Worm (Caenorhabditis elegans) whole organism, late embryonic: ENCODE data around the gene ucr-1.

ENCODE experiments used
- C08G9.2 ChIP-seq: sonication (generic microtip); optimal IDR thresholded peaks from 2 replicates; lab custom pipeline; 2016; ENCODE audit warnings: mild to moderate bottlenecking, missing genetic modification characterization, moderate library complexity, missing compliant biosample characterization
- F13H6.1 ChIP-seq: sonication (generic microtip); optimal IDR thresholded peaks from 2 replicates; lab custom pipeline; 2016; ENCODE audit warnings: missing genetic modification characterization, missing compliant biosample characterization
- K09A11.1 ChIP-seq: sonication (generic microtip); optimal IDR thresholded peaks from 2 replicates; lab custom pipeline; 2017; ENCODE audit warnings: antibody characterized with exemption, mild to moderate bottlenecking, missing genetic modification characterization, missing compliant biosample characterization; ENCODE audit not compliant: insufficient read depth
- T23F11.4 ChIP-seq: fragments of 200-800 bp; sonication (Bioruptor generic); optimal IDR thresholded peaks from 2 replicates; lab custom pipeline; 2018; ENCODE audit warnings: mild to moderate bottlenecking, missing genetic modification characterization, missing compliant biosample characterization
- Y22D7AL.16 ChIP-seq: sonication (generic microtip); optimal IDR thresholded peaks from 2 replicates; lab custom pipeline; 2016; ENCODE audit warnings: missing genetic modification characterization, missing compliant biosample characterization
- ahr-1 ChIP-seq: sonication (generic microtip); optimal IDR thresholded peaks from 2 replicates; lab custom pipeline; 2016; ENCODE audit warnings: missing genetic modification characterization, missing compliant biosample characterization
- ceh-14 ChIP-seq: sonication (generic microtip); optimal IDR thresholded peaks from 2 replicates; lab custom pipeline; 2016; ENCODE audit warnings: missing genotype, missing genetic modification characterization, missing compliant biosample characterization
- ceh-18 ChIP-seq: sonication (generic microtip); optimal IDR thresholded peaks from 2 replicates; lab custom pipeline; 2016; ENCODE audit warnings: missing genetic modification characterization, missing compliant biosample characterization
- ceh-19 ChIP-seq: fragments of 200-800 bp; sonication (Bioruptor generic); optimal IDR thresholded peaks from 2 replicates; lab custom pipeline; 2018; ENCODE audit warnings: mild to moderate bottlenecking, missing genetic modification characterization, missing compliant biosample characterization
- ceh-2 ChIP-seq: sonication (generic microtip); optimal IDR thresholded peaks from 2 replicates; lab custom pipeline; 2016; ENCODE audit warnings: missing genotype, missing genetic modification characterization, missing compliant biosample characterization
- ceh-24 ChIP-seq: sonication (generic microtip); optimal IDR thresholded peaks from 2 replicates; lab custom pipeline; 2016; ENCODE audit warnings: mild to moderate bottlenecking, missing genetic modification characterization, missing compliant biosample characterization
- ceh-34 ChIP-seq: sonication (generic microtip); optimal IDR thresholded peaks from 2 replicates; lab custom pipeline; 2016; ENCODE audit warnings: mild to moderate bottlenecking, missing genetic modification characterization, missing compliant biosample characterization
- ceh-45 ChIP-seq: fragments of 200-800 bp; sonication (Bioruptor generic); IDR thresholded peaks from 2 replicates; pipeline ENCODE4 v1.3.6; 2022; ENCODE audit warnings: missing genetic modification reagents, missing genetic modification characterization, missing compliant biosample characterization
- dmd-4 ChIP-seq: sonication (generic microtip); optimal IDR thresholded peaks from 2 replicates; lab custom pipeline; 2016; ENCODE audit warnings: borderline replicate concordance, missing genetic modification characterization, missing compliant biosample characterization
- elt-2 ChIP-seq: sonication (generic microtip); optimal IDR thresholded peaks from 2 replicates; lab custom pipeline; 2016; ENCODE audit warnings: missing genetic modification reagents, missing genetic modification characterization, missing compliant biosample characterization
- ets-4 ChIP-seq: sonication (generic microtip); optimal IDR thresholded peaks from 2 replicates; lab custom pipeline; 2016; ENCODE audit warnings: missing genetic modification characterization, missing compliant biosample characterization
- eyg-1 ChIP-seq: sonication (generic microtip); optimal IDR thresholded peaks from 2 replicates; lab custom pipeline; 2016; ENCODE audit warnings: missing genotype, missing genetic modification characterization, missing compliant biosample characterization
- fkh-10 ChIP-seq: fragments of 150-350 bp; optimal IDR thresholded peaks from 2 replicates; lab custom pipeline; 2014; ENCODE audit warnings: missing biosample characterization, missing genetic modification reagents, missing genetic modification characterization
- fkh-6 ChIP-seq: sonication (generic microtip); optimal IDR thresholded peaks from 2 replicates; lab custom pipeline; 2016; ENCODE audit warnings: missing genetic modification characterization, missing compliant biosample characterization
- gmeb-2 ChIP-seq: sonication (generic microtip); optimal IDR thresholded peaks from 2 replicates; lab custom pipeline; 2016; ENCODE audit warnings: missing genetic modification characterization, inconsistent platforms, missing compliant biosample characterization
- hlh-13 ChIP-seq: fragments of 200-800 bp; sonication (Bioruptor generic); optimal IDR thresholded peaks from 2 replicates; lab custom pipeline; 2018; ENCODE audit warnings: mild to moderate bottlenecking, missing genetic modification characterization, missing compliant biosample characterization
- hlh-15 ChIP-seq: sonication (generic microtip); optimal IDR thresholded peaks from 2 replicates; lab custom pipeline; 2016; ENCODE audit warnings: missing genetic modification characterization, missing compliant biosample characterization
- hlh-8 ChIP-seq: sonication (generic microtip); optimal IDR thresholded peaks from 2 replicates; lab custom pipeline; 2016; ENCODE audit warnings: missing genotype, missing genetic modification characterization, missing compliant biosample characterization
- mec-3 ChIP-seq: sonication (generic microtip); optimal IDR thresholded peaks from 2 replicates; lab custom pipeline; 2016; ENCODE audit warnings: borderline replicate concordance, missing genetic modification characterization, missing compliant biosample characterization
- nfya-1 ChIP-seq: sonication (generic microtip); optimal IDR thresholded peaks from 2 replicates; lab custom pipeline; 2017; ENCODE audit warnings: missing genetic modification characterization, mild to moderate bottlenecking, missing compliant biosample characterization, antibody characterized with exemption, moderate library complexity
- nhr-11 ChIP-seq: fragments of 150-350 bp; optimal IDR thresholded peaks from 2 replicates; lab custom pipeline; 2014; ENCODE audit warnings: missing biosample characterization, missing genetic modification characterization
- odd-2 ChIP-seq: sonication (generic microtip); optimal IDR thresholded peaks from 2 replicates; lab custom pipeline; 2017; ENCODE audit warnings: antibody characterized with exemption, mild to moderate bottlenecking, missing genetic modification characterization, missing compliant biosample characterization
- pat-9 ChIP-seq: fragments of 200-800 bp; sonication (Bioruptor generic); optimal IDR thresholded peaks from 2 replicates; lab custom pipeline; 2018; ENCODE audit warnings: mild to moderate bottlenecking, missing genetic modification characterization, moderate library complexity, missing compliant biosample characterization
- pax-1 ChIP-seq: fragments of 150-350 bp; optimal IDR thresholded peaks from 2 replicates; lab custom pipeline; 2014; ENCODE audit warnings: missing biosample characterization, missing genetic modification characterization
- pha-2 ChIP-seq: sonication (generic microtip); optimal IDR thresholded peaks from 2 replicates; lab custom pipeline; 2017; ENCODE audit warnings: mild to moderate bottlenecking, missing genetic modification characterization, missing compliant biosample characterization
- pqm-1 ChIP-seq: sonication (generic microtip); optimal IDR thresholded peaks from 2 replicates; lab custom pipeline; 2016; ENCODE audit warnings: missing genetic modification characterization, missing compliant biosample characterization
- ref-2 ChIP-seq: sonication (generic microtip); optimal IDR thresholded peaks from 2 replicates; lab custom pipeline; 2016; ENCODE audit warnings: missing genetic modification characterization, missing compliant biosample characterization
- rnt-1 ChIP-seq: sonication (generic microtip); optimal IDR thresholded peaks from 2 replicates; lab custom pipeline; 2016; ENCODE audit warnings: missing genetic modification characterization, missing compliant biosample characterization
- tbx-2 ChIP-seq: sonication (generic microtip); optimal IDR thresholded peaks from 2 replicates; lab custom pipeline; 2016; ENCODE audit warnings: missing genetic modification characterization, missing compliant biosample characterization
- ttx-3 ChIP-seq: sonication (generic microtip); optimal IDR thresholded peaks from 2 replicates; lab custom pipeline; 2016; ENCODE audit warnings: missing genetic modification reagents, missing genetic modification characterization, missing compliant biosample characterization
- unc-3 ChIP-seq, 2 experiments: fragments of 200-800 bp in 1 of 2; sonication (Bioruptor generic) in 1 of 2; sonication (generic microtip) in 1 of 2; conservative IDR thresholded peaks in 1 of 2; optimal IDR thresholded peaks in 1 of 2; 2 replicates each; pipeline versions ENCODE4 v1.3.6 to Lab custom; 2016 to 2022; ENCODE audit warnings: missing compliant biosample characterization in 2 of 2, missing genetic modification characterization in 2 of 2, missing genetic modification reagents in 1 of 2
- unc-55 ChIP-seq: sonication (generic microtip); optimal IDR thresholded peaks from 2 replicates; lab custom pipeline; 2017; ENCODE audit warnings: missing biosample characterization, missing genetic modification reagents, missing genetic modification characterization

The ucr-1 gene

DNA sequence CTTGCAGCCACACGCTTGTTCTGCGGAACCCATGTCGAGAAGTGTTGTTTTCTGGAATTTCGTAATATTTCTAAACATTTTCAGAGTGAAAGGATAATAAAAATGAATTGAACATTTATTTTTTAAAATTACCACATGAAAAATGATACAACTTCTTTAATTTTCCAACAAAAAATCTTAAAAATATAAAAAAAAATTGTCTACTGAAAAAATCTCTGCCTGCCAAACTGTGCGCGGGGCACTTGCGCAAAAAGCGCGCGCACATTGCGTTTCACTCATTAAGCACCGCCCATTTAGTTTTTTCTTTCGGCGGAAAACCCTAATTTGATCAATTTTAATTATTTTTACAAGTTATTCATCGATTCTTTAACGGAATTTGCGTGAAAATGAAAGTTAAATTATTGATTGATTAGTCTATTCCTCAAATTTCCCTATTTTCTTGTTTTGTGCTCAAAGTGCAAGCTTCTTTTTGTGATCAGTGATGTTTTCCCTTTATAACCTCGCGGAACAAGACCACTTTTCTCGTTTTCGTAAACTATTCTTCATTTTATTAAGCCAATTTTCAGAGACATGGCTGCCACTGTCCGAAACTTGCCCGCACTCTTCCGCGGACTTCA is 36.9 kb upstream of the ucr-1 start, which contains the start of the genes nmad-1 and hach-1 (continued):
- TF ChIP-seq pha-2 (peak; percentile 91), ahr-1 (tag; lab: Kevin White, UChicago) (peak; percentile 84), odd-2 (tag; lab: Kevin White, UChicago) (peak; percentile 90), tbx-2 (tag; lab: Kevin White, UChicago) (peak; percentile 96), rnt-1 (tag; lab: Kevin White, UChicago) (peak; percentile 81), ceh-18 (tag; lab: Kevin White, UChicago) (peak; percentile 69), dmd-4 (peak; percentile 56), unc-3 (GFP tag; conservative IDR thresholded peaks at IDR 0.05; lab: Robert Waterston, UW) (peak; percentile 83), unc-3 (tag; optimal IDR thresholded peaks at IDR 0.05; lab: Kevin White, UChicago) (peak; percentile 87), eyg-1 (tag; lab: Kevin White, UChicago) (peak; percentile 93), hlh-13 (peak; percentile 86), gmeb-2 (tag; lab: Kevin White, UChicago) (peak; percentile 90), pat-9 (tag; lab: Kevin White, UChicago) (peak; percentile 94), Y22D7AL.16 (tag; lab: Kevin White, UChicago) (peak; percentile 73), F13H6.1 (tag; lab: Kevin White, UChicago) (peak; percentile 93), ceh-19 (peak; percentile 92), ceh-2 (tag; lab: Kevin White, UChicago) (peak; percentile 96), ceh-24 (tag; lab: Kevin White, UChicago) (peak; percentile 82)
- TF ChIP-seq, all 69 proteins: peak for 59

DNA sequence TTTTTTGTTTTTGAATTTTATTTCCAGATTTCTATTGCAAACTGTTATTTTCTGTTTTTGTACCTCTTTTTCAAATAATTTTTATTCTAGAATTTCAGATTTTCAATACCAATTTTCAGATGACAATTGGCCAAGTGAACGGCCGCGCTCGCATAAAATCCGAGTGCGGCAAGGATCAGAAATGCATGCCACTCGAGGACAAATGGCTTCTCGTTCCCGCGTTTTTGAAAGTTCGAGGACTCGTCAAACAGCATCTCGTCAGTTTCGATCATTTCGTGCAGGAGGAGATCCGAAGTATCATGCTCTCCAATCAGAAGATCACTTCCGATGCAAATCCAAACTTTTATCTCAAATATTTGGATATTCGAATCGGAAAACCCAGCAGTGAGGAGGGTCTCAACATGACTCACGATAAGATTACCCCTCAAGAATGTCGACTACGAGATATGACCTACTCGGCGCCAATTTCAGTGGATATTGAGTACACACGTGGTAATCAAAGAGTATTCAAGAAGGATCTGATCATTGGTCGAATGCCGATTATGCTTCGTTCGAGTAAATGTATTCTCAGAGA is 34.6 kb upstream of the ucr-1 start, which contains the start of gene rpc-2:
TSS of gene rpc-2 (plus strand) at position 120 of the 574 bp plus-strand sequence.
- no peak for TF ChIP-seq hlh-8 (tag; lab: Kevin White, UChicago)
- no peak for TF ChIP-seq K09A11.1 (tag; lab: Kevin White, UChicago)
- TF ChIP-seq ceh-19 = no peak
- TF ChIP-seq ceh-24 (tag; lab: Kevin White, UChicago) = no peak
- TF ChIP-seq ceh-14 = no peak
- no peak for TF ChIP-seq ref-2 (tag; lab: Kevin White, UChicago)
- no peak for TF ChIP-seq fkh-10 (GFP tag; lab: Kevin White, UChicago)
- no peak for TF ChIP-seq ttx-3 (tag; lab: Kevin White, UChicago)
- no peak for TF ChIP-seq ceh-18 (tag; lab: Kevin White, UChicago)
- TF ChIP-seq hlh-15 (tag; lab: Kevin White, UChicago) = no peak
- TF ChIP-seq unc-3 (GFP tag; conservative IDR thresholded peaks at IDR 0.05; lab: Robert Waterston, UW) = no peak
- TF ChIP-seq unc-3 (tag; optimal IDR thresholded peaks at IDR 0.05; lab: Kevin White, UChicago) = no peak
- TF ChIP-seq ceh-45 (GFP tag; lab: Robert Waterston, UW) = no peak
- TF ChIP-seq elt-2 = no peak
- TF ChIP-seq pqm-1 (tag; lab: Kevin White, UChicago) = no peak
- no peak for TF ChIP-seq ets-4 (tag; lab: Kevin White, UChicago)
- TF ChIP-seq fkh-6 (tag; lab: Kevin White, UChicago) = no peak
- TF ChIP-seq mec-3 = no peak
- no peak for TF ChIP-seq T23F11.4 (GFP tag; lab: Kevin White, UChicago)
- no peak for TF ChIP-seq nfya-1 (tag; lab: Kevin White, UChicago)
- TF ChIP-seq, all 69 proteins: peak for 0

DNA sequence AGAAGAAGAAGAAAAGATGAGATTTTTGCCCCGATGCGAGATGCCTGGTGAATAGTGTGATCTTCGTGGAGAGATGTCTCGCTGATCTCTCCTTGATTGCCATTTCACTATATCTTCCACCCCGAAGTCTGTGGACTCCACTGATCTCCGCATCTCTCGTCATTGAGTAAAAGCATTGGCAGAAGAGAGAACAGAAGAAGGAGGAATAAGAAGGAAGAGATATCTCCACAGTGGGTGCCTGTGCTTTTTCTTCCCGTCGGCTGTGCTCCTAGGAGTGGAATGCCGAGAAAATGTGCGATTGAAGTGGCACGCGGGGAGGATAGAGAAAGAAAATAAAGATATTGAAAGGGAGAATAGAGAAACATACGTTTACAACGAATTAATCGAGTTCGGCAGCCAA is 28.3 kb upstream of the ucr-1 start:
- TF ChIP-seq ceh-18 (tag; lab: Kevin White, UChicago) (peak; percentile 86), ceh-34 (peak; percentile 60), tbx-2 (tag; lab: Kevin White, UChicago) (peak; percentile 56), hlh-8 (tag; lab: Kevin White, UChicago) (peak; percentile 54), nfya-1 (tag; lab: Kevin White, UChicago) (peak; percentile 62), unc-55 (peak; percentile 42), nhr-11 (tag; lab: Kevin White, UChicago) (no peak), hlh-13 (no peak), pat-9 (tag; lab: Kevin White, UChicago) (peak; percentile 25), rnt-1 (tag; lab: Kevin White, UChicago) (peak; percentile 65), pax-1 (tag; lab: Kevin White, UChicago) (no peak), ref-2 (tag; lab: Kevin White, UChicago) (peak; percentile 39), C08G9.2 (tag; lab: Kevin White, UChicago) (no peak)
